Worm (Caenorhabditis elegans): ENCODE measurements around the gene cdk-11.2.

Gene cdk-11.2

ce11 chrX:10463542-10463941, 44.0 kb upstream of the cdk-11.2 start, which contains the start of gene C39B10.1:
C39B10.1 (minus strand) TSS chrX:10463642.
- peak in 1 of 2 experiments; percentile 60 for TF ChIP-seq unc-62 (GFP tag; optimal IDR thresholded peaks at IDR 0.05 in 1 of 2)
- TF ChIP-seq unc-62 (tag; optimal IDR thresholded peaks at IDR 0.05) = no peak
- no peak for TF ChIP-seq arid-1 (GFP tag; conservative IDR thresholded peaks at IDR 0.05)
- no peak for TF ChIP-seq T26A8.4 (GFP tag; IDR thresholded peaks at IDR 0.05)
- TF ChIP-seq snpc-1.2 (GFP tag; IDR thresholded peaks at IDR 0.05) = no peak

ce11 chrX:10462391-10462790, 42.8 kb upstream of the cdk-11.2 start:
- no peak for TF ChIP-seq ceh-20 (GFP tag; IDR thresholded peaks at IDR 0.05)
- TF ChIP-seq zip-11 (GFP tag; IDR thresholded peaks at IDR 0.05) = no peak
- TF ChIP-seq fkh-10 (GFP tag; optimal IDR thresholded peaks at IDR 0.05) = no peak
- TF ChIP-seq zfp-2 (tag; optimal IDR thresholded peaks at IDR 0.05) = no peak
- TF ChIP-seq R02D3.7 (tag; optimal IDR thresholded peaks at IDR 0.05) = no peak
- peak in 1 of 2 experiments; percentile 10 for TF ChIP-seq unc-62 (GFP tag; optimal IDR thresholded peaks at IDR 0.05 in 1 of 2)
- no peak for TF ChIP-seq unc-62 (tag; optimal IDR thresholded peaks at IDR 0.05)

- TF ChIP-seq unc-130 (GFP tag; optimal IDR thresholded peaks at IDR 0.05) = no peak
- no peak for TF ChIP-seq Y48G9A.11 (GFP tag; IDR thresholded peaks at IDR 0.05)
- no peak for TF ChIP-seq nhr-111 (GFP tag; optimal IDR thresholded peaks at IDR 0.05)
- no peak for TF ChIP-seq ztf-7 (tag; optimal IDR thresholded peaks at IDR 0.05)
- TF ChIP-seq cey-2 (tag; optimal IDR thresholded peaks at IDR 0.05; ENCODE audit: borderline replicate concordance, insufficient read depth) = no peak
- no peak for TF ChIP-seq zfp-3 (GFP tag; conservative IDR thresholded peaks at IDR 0.05)
- no peak for TF ChIP-seq nhr-237 (tag; optimal IDR thresholded peaks at IDR 0.05)
- no peak for TF ChIP-seq dmd-8 (GFP tag; IDR thresholded peaks at IDR 0.05)
- no peak for TF ChIP-seq ceh-62 (tag; optimal IDR thresholded peaks at IDR 0.05)
- TF ChIP-seq hmg-1.1 (GFP tag; IDR thresholded peaks at IDR 0.05) = no peak
- TF ChIP-seq hlh-11 (tag; optimal IDR thresholded peaks at IDR 0.05) = no peak
- no peak for TF ChIP-seq nhr-102 (tag; optimal IDR thresholded peaks at IDR 0.05)
- TF ChIP-seq dmd-9 (GFP tag; IDR thresholded peaks at IDR 0.05) = no peak
- TF ChIP-seq rbr-2 (tag; optimal IDR thresholded peaks at IDR 0.05) = no peak
- TF ChIP-seq mes-2 (tag; optimal IDR thresholded peaks at IDR 0.05; ENCODE audit: poor library complexity, severe bottlenecking) = no peak
- no peak for TF ChIP-seq mxl-2 (GFP tag; conservative IDR thresholded peaks at IDR 0.05)
- TF ChIP-seq Y75B8A.6 (GFP tag; IDR thresholded peaks at IDR 0.05) = no peak
- TF ChIP-seq T20F7.1 (GFP tag; optimal IDR thresholded peaks at IDR 0.05) = no peak
- no peak for TF ChIP-seq set-16 (GFP tag; IDR thresholded peaks at IDR 0.05)
- no peak for TF ChIP-seq zip-11 (GFP tag; IDR thresholded peaks at IDR 0.05)
These were observed 34.4 kb upstream of the cdk-11.2 start, which contains the start of gene lgc-41 for ce11 chrX:10453960-10454359. lgc-41 (plus strand) TSS chrX:10454260.

- TF ChIP-seq zag-1 (tag; optimal IDR thresholded peaks at IDR 0.05) (no peak), vab-7 (GFP tag; IDR thresholded peaks at IDR 0.05) (no peak), lin-1 (GFP tag; IDR thresholded peaks at IDR 0.05) (no peak), ztf-11 (tag; optimal IDR thresholded peaks at IDR 0.05) (no peak), nhr-77 (tag; optimal IDR thresholded peaks at IDR 0.05) (no peak), jun-1 (tag; optimal IDR thresholded peaks at IDR 0.05) (no peak), ceh-32 (tag; optimal IDR thresholded peaks at IDR 0.05; ENCODE audit: poor library complexity) (no peak), ceh-20 (GFP tag; IDR thresholded peaks at IDR 0.05) (no peak), dmd-8 (GFP tag; IDR thresholded peaks at IDR 0.05) (no peak), duxl-1 (tag; optimal IDR thresholded peaks at IDR 0.05; ENCODE audit: poor library complexity) (no peak), dpl-1 (GFP tag; optimal IDR thresholded peaks at IDR 0.05) (no peak), daf-8 (GFP tag; IDR thresholded peaks at IDR 0.05) (no peak)
These were observed 27.4 kb upstream of the cdk-11.2 start, which contains the start of gene C39B10.5 for ce11 chrX:10446982-10447381. C39B10.5 (plus strand) TSS chrX:10447343.

All from whole organism, L4 larva.